Fruit fly (Drosophila melanogaster) whole organism, wandering third instar larva: Measurements from ENCODE around the gene Orct.

ENCODE experiments used
- Abd-B ChIP-seq: fragments of >200 bp; optimal IDR thresholded peaks from 2 replicates; lab custom pipeline; 2017; ENCODE audit warnings: missing biosample characterization, missing genetic modification characterization
- CG32264 ChIP-seq: fragments of 200-800 bp; sonication (Bioruptor generic); optimal IDR thresholded peaks from 2 replicates; lab custom pipeline; 2016; ENCODE audit warnings: missing biosample characterization, missing genetic modification characterization
- CG9705 ChIP-seq: fragments of 200-800 bp; sonication (Bioruptor generic); optimal IDR thresholded peaks from 2 replicates; lab custom pipeline; 2018; ENCODE audit warnings: missing biosample characterization, mild to moderate bottlenecking, missing genetic modification characterization
- CrebA ChIP-seq: fragments of 200-800 bp; sonication (Bioruptor generic); optimal IDR thresholded peaks from 2 replicates; lab custom pipeline; 2016; ENCODE audit warnings: missing biosample characterization, mild to moderate bottlenecking, missing genetic modification characterization, borderline replicate concordance
- Dfd ChIP-seq: fragments of >200 bp; optimal IDR thresholded peaks from 2 replicates; lab custom pipeline; 2017; ENCODE audit warnings: missing biosample characterization, missing genetic modification characterization
- Dif ChIP-seq: fragments of 200-275, 200-300 bp; sonication (Bioruptor generic); optimal IDR thresholded peaks from 2 replicates; lab custom pipeline; 2018; ENCODE audit warnings: missing biosample characterization, missing genetic modification characterization; ENCODE audit not compliant: partially characterized antibody
- GATAd ChIP-seq: sonication (Bioruptor generic); optimal IDR thresholded peaks from 2 replicates; lab custom pipeline; 2016; ENCODE audit warnings: missing biosample characterization, missing genetic modification characterization
- HLH106 ChIP-seq: fragments of 200-800 bp; optimal IDR thresholded peaks from 3 replicates; lab custom pipeline; 2019; ENCODE audit warnings: missing biosample characterization, mild to moderate bottlenecking, missing genetic modification characterization, moderate library complexity
- Hnf4 ChIP-seq: fragments of 200-800 bp; sonication (Bioruptor generic); optimal IDR thresholded peaks from 2 replicates; lab custom pipeline; 2016; ENCODE audit warnings: missing biosample characterization, mild to moderate bottlenecking, missing genetic modification characterization
- Hr78 ChIP-seq: fragments of >200 bp; optimal IDR thresholded peaks from 2 replicates; lab custom pipeline; 2017; ENCODE audit warnings: missing biosample characterization, missing genetic modification characterization
- Hr83 ChIP-seq: fragments of 200-300 bp; sonication (Bioruptor generic); optimal IDR thresholded peaks from 2 replicates; lab custom pipeline; 2016; ENCODE audit warnings: missing biosample characterization, mild to moderate bottlenecking, missing genetic modification characterization, moderate library complexity; ENCODE audit not compliant: poor library complexity, severe bottlenecking
- Jra ChIP-seq: sonication (Bioruptor generic); optimal IDR thresholded peaks from 2 replicates; lab custom pipeline; 2016; ENCODE audit warnings: missing biosample characterization, missing genetic modification characterization
- Mio ChIP-seq: sonication (Bioruptor generic); optimal IDR thresholded peaks from 2 replicates; lab custom pipeline; 2016; ENCODE audit warnings: missing biosample characterization, missing genetic modification characterization
- Myc ChIP-seq: fragments of >200 bp; optimal IDR thresholded peaks from 2 replicates; lab custom pipeline; 2017
- N ChIP-seq: fragments of >200 bp; optimal IDR thresholded peaks from 2 replicates; lab custom pipeline; 2018; ENCODE audit warnings: missing biosample characterization, missing external identifiers, missing genetic modification characterization
- OdsH ChIP-seq: fragments of 200-800 bp; sonication (Bioruptor generic); optimal IDR thresholded peaks from 2 replicates; lab custom pipeline; 2016; ENCODE audit warnings: missing biosample characterization, mild to moderate bottlenecking, missing genetic modification characterization
- Rel ChIP-seq, 2 experiments: fragments of 200-800 bp; sonication (Bioruptor generic) in 1 of 2; optimal IDR thresholded peaks; 2 replicates in 1 of 2; 3 replicates in 1 of 2; lab custom pipeline; 2016 to 2019; ENCODE audit warnings: mild to moderate bottlenecking in 2 of 2, missing biosample characterization in 2 of 2, missing genetic modification characterization in 2 of 2, moderate library complexity in 1 of 2
- Sp1 ChIP-seq: fragments of 200-800 bp; sonication (Bioruptor generic); optimal IDR thresholded peaks from 3 replicates; lab custom pipeline; 2019; ENCODE audit warnings: missing biosample characterization, mild to moderate bottlenecking, missing genetic modification characterization, moderate library complexity
- Vsx2 ChIP-seq: fragments of 200-300, 225-300 bp; sonication (Bioruptor generic); optimal IDR thresholded peaks from 2 replicates; lab custom pipeline; 2018; ENCODE audit warnings: missing biosample characterization, missing genetic modification characterization; ENCODE audit not compliant: partially characterized antibody
- br ChIP-seq: fragments of 200-800 bp; sonication (Bioruptor generic); optimal IDR thresholded peaks from 2 replicates; lab custom pipeline; 2016; ENCODE audit warnings: missing biosample characterization, missing genetic modification characterization
- brk ChIP-seq: fragments of 200-800 bp; sonication (Bioruptor generic); optimal IDR thresholded peaks from 2 replicates; lab custom pipeline; 2016; ENCODE audit warnings: missing biosample characterization, mild to moderate bottlenecking, missing genetic modification characterization
- dl ChIP-seq, 2 experiments: fragments of 175-275, 200-275 bp in 1 of 2; fragments of 200-275 bp in 1 of 2; sonication (Bioruptor generic); optimal IDR thresholded peaks; lab custom pipeline; 2018; ENCODE audit warnings: mild to moderate bottlenecking in 2 of 2, missing biosample characterization in 2 of 2, missing genetic modification characterization in 2 of 2, moderate library complexity in 2 of 2; ENCODE audit not compliant: partially characterized antibody in 2 of 2, insufficient read depth in 1 of 2
- dmrt93B ChIP-seq: fragments of 200-800 bp; sonication (Bioruptor generic); optimal IDR thresholded peaks from 2 replicates; lab custom pipeline; 2018; ENCODE audit warnings: missing biosample characterization, mild to moderate bottlenecking, missing genetic modification characterization
- dsf ChIP-seq: sonication (Bioruptor generic); optimal IDR thresholded peaks from 2 replicates; lab custom pipeline; 2016; ENCODE audit warnings: missing biosample characterization, missing genetic modification characterization, borderline replicate concordance
- ey ChIP-seq: fragments of 200-800 bp; sonication (Bioruptor generic); optimal IDR thresholded peaks from 2 replicates; lab custom pipeline; 2016; ENCODE audit warnings: missing biosample characterization, missing genetic modification characterization
- foxo ChIP-seq, 2 experiments: fragments of 200-800 bp; sonication (Bioruptor generic); optimal IDR thresholded peaks; 2 replicates in 1 of 2; 3 replicates in 1 of 2; lab custom pipeline; 2016 to 2017; ENCODE audit warnings: missing biosample characterization in 2 of 2, missing genetic modification characterization in 2 of 2
- fru ChIP-seq: fragments of 200-800 bp; sonication (Bioruptor generic); optimal IDR thresholded peaks from 3 replicates; lab custom pipeline; 2016; ENCODE audit warnings: missing biosample characterization, mild to moderate bottlenecking, missing genetic modification characterization
- h ChIP-seq: fragments of 200-800 bp; sonication (Bioruptor generic); optimal IDR thresholded peaks from 3 replicates; lab custom pipeline; 2016; ENCODE audit warnings: missing biosample characterization, mild to moderate bottlenecking, missing genetic modification characterization
- jim ChIP-seq: fragments of 175-275, 200-325 bp; sonication (Bioruptor generic); optimal IDR thresholded peaks from 2 replicates; lab custom pipeline; 2016; ENCODE audit warnings: missing biosample characterization, mild to moderate bottlenecking, missing genetic modification characterization
- lola ChIP-seq: fragments of >200 bp; optimal IDR thresholded peaks from 2 replicates; lab custom pipeline; 2017; ENCODE audit warnings: missing biosample characterization, missing genetic modification characterization
- pan ChIP-seq: fragments of >200 bp; optimal IDR thresholded peaks from 2 replicates; lab custom pipeline; 2017
- psq ChIP-seq: fragments of 200-800 bp; sonication (Bioruptor generic); optimal IDR thresholded peaks from 3 replicates; lab custom pipeline; 2017; ENCODE audit warnings: missing biosample characterization, mild to moderate bottlenecking, missing genetic modification characterization, moderate library complexity
- rgr ChIP-seq: fragments of 200-800 bp; sonication (Bioruptor generic); optimal IDR thresholded peaks from 3 replicates; lab custom pipeline; 2016; ENCODE audit warnings: missing biosample characterization, mild to moderate bottlenecking, missing genetic modification characterization
- sage ChIP-seq: fragments of 200-800 bp; sonication (Bioruptor generic); optimal IDR thresholded peaks from 2 replicates; lab custom pipeline; 2016; ENCODE audit warnings: missing biosample characterization, mild to moderate bottlenecking, missing genetic modification characterization
- sv ChIP-seq: fragments of 200-800 bp; sonication (Bioruptor generic); optimal IDR thresholded peaks from 3 replicates; lab custom pipeline; 2016; ENCODE audit warnings: missing biosample characterization, missing genetic modification characterization
- tai ChIP-seq: sonication (Bioruptor generic); optimal IDR thresholded peaks from 2 replicates; lab custom pipeline; 2016; ENCODE audit warnings: missing biosample characterization, missing genetic modification characterization
- usp ChIP-seq: fragments of >200 bp; optimal IDR thresholded peaks from 2 replicates; lab custom pipeline; 2017; ENCODE audit warnings: missing biosample characterization, missing genetic modification characterization
- woc ChIP-seq: sonication (Bioruptor generic); optimal IDR thresholded peaks from 2 replicates; lab custom pipeline; 2016; ENCODE audit warnings: missing biosample characterization, mild to moderate bottlenecking, missing genetic modification characterization

Gene Orct

DNA sequence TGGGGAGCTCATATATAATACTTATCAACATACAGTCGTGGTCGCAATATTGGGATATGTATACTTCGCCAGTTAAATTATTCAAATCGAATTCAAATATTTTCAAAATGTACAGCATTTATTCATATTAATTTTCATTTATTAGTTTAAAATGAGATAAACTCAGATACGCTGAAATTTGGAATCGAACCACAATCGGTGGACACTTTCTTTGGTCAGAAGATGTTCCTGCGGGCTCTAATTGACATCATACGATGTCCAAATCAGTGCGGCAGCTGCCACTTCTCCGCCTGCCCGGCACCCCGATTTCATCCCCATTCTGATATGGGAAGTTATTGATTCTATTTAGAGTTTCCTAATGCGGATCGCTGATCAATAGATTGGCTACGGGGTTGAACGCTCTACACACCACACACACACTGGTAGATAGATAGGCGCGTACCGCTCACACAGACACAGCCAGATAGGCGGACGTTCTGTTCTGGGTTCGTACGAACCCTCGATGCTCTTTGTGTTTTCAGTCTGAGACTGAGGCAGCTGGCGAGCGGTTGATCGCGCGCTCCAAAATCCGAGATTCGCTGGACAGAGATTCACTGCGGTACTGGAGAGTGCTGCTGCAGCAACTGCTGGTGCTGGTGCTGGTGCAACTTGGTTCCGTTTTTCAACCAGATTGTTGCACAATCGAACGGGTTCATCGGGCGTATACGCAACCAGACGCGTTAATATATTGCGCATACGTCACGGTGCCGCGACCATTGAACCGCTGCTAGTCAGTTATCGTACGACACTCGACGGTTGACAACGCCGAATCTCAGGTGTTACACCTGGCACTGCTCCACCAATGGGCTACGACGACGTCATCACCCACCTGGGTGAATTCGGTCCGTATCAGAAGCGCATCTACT is at the start of gene Orct:
Gene Orct, plus strand, starts transcription at position 157 of the 905 bp plus-strand sequence.
- TF ChIP-seq rgr (peak; percentile 69), Jra (peak; percentile 19), Hr83 (GFP tag; lab: Kevin White, UChicago) (no peak), GATAd (GFP tag; lab: Kevin White, UChicago) (no peak), brk (GFP tag; lab: Kevin White, UChicago) (no peak), jim (GFP tag; lab: Kevin White, UChicago) (no peak), Myc (lab: Kevin White, UChicago) (no peak), psq (peak; percentile 71), dsf (GFP tag; lab: Kevin White, UChicago) (no peak), fru (GFP tag; lab: Kevin White, UChicago) (peak; percentile 76), foxo (GFP tag; optimal IDR thresholded peaks at IDR 0.05; lab: Kevin White, UChicago) (peak in 1 of 2 experiments; percentile 74), Sp1 (GFP tag; lab: Kevin White, UChicago) (peak; percentile 74), HLH106 (tag; lab: Kevin White, UChicago) (peak; percentile 75), Rel (GFP tag; optimal IDR thresholded peaks at IDR 0.05; lab: Kevin White, UChicago) (no peak), Rel (tag; optimal IDR thresholded peaks at IDR 0.05; lab: Kevin White, UChicago) (peak; percentile 34), sage (GFP tag; lab: Kevin White, UChicago) (no peak), CrebA (GFP tag; lab: Kevin White, UChicago) (no peak), tai (no peak), N (GFP tag; lab: Kevin White, UChicago) (no peak), OdsH (GFP tag; lab: Kevin White, UChicago) (peak; percentile 53), Dif (GFP tag; lab: Kevin White, UChicago) (peak; percentile 46), Mio (GFP tag; lab: Kevin White, UChicago) (no peak), dl (GFP tag; optimal IDR thresholded peaks at IDR 0.05; lab: Kevin White, UChicago; ENCODE audit: insufficient read depth in 1 of 2, partially characterized antibody in 2 of 2) (no peak), Hr78 (GFP tag; lab: Kevin White, UChicago) (no peak), lola (GFP tag; lab: Kevin White, UChicago) (no peak), pan (no peak), br (GFP tag; lab: Kevin White, UChicago) (peak; percentile 67), woc (GFP tag; lab: Kevin White, UChicago) (peak; percentile 26), CG32264 (no peak), sv (GFP tag; lab: Kevin White, UChicago) (peak; percentile 6), Dfd (GFP tag; lab: Kevin White, UChicago) (no peak), CG9705 (GFP tag; lab: Kevin White, UChicago) (peak; percentile 53), usp (GFP tag; lab: Kevin White, UChicago) (no peak), Abd-B (no peak), Hnf4 (GFP tag; lab: Kevin White, UChicago) (peak; percentile 20), ey (GFP tag; lab: Kevin White, UChicago) (peak; percentile 58), Vsx2 (GFP tag; lab: Kevin White, UChicago) (no peak), dmrt93B (GFP tag; lab: Kevin White, UChicago) (peak; percentile 59), h (GFP tag; lab: Kevin White, UChicago) (peak; percentile 64)

- TF ChIP-seq pan (no peak), CG32264 (no peak), Dfd (GFP tag; lab: Kevin White, UChicago) (no peak), jim (GFP tag; lab: Kevin White, UChicago) (no peak), Hr83 (GFP tag; lab: Kevin White, UChicago) (no peak), Mio (GFP tag; lab: Kevin White, UChicago) (no peak), Rel (GFP tag; optimal IDR thresholded peaks at IDR 0.05; lab: Kevin White, UChicago) (no peak), Rel (tag; optimal IDR thresholded peaks at IDR 0.05; lab: Kevin White, UChicago) (peak; percentile 27), rgr (no peak), dsf (GFP tag; lab: Kevin White, UChicago) (no peak), Myc (lab: Kevin White, UChicago) (peak; percentile 6), ey (GFP tag; lab: Kevin White, UChicago) (no peak), foxo (GFP tag; optimal IDR thresholded peaks at IDR 0.05; lab: Kevin White, UChicago) (peak in 1 of 2 experiments; percentile 10), sage (GFP tag; lab: Kevin White, UChicago) (no peak), dl (GFP tag; optimal IDR thresholded peaks at IDR 0.05; lab: Kevin White, UChicago; ENCODE audit: insufficient read depth in 1 of 2, partially characterized antibody in 2 of 2) (no peak), CrebA (GFP tag; lab: Kevin White, UChicago) (no peak), Dif (GFP tag; lab: Kevin White, UChicago) (no peak), psq (peak; percentile 11), Hnf4 (GFP tag; lab: Kevin White, UChicago) (no peak), Sp1 (GFP tag; lab: Kevin White, UChicago) (peak; percentile 36), lola (GFP tag; lab: Kevin White, UChicago) (no peak), sv (GFP tag; lab: Kevin White, UChicago) (no peak), N (GFP tag; lab: Kevin White, UChicago) (no peak), CG9705 (GFP tag; lab: Kevin White, UChicago) (no peak), Vsx2 (GFP tag; lab: Kevin White, UChicago) (no peak), Hr78 (GFP tag; lab: Kevin White, UChicago) (no peak), HLH106 (tag; lab: Kevin White, UChicago) (no peak), woc (GFP tag; lab: Kevin White, UChicago) (no peak), Jra (no peak), tai (no peak), brk (GFP tag; lab: Kevin White, UChicago) (no peak), OdsH (GFP tag; lab: Kevin White, UChicago) (no peak), br (GFP tag; lab: Kevin White, UChicago) (no peak), Abd-B (no peak), fru (GFP tag; lab: Kevin White, UChicago) (no peak), usp (GFP tag; lab: Kevin White, UChicago) (no peak), GATAd (GFP tag; lab: Kevin White, UChicago) (no peak), dmrt93B (GFP tag; lab: Kevin White, UChicago) (no peak)
Observed at dm6 chr3R:24226744-24227143, 49.3 kb upstream of the Orct start, which contains the start of the genes Spps and CG13609. TSS of gene Spps (minus strand) at chr3R:24226934. TSS of gene CG13609 (plus strand) at chr3R:24227023.
